Fruit fly (Drosophila melanogaster) whole organism, embryonic: ENCODE data around the gene fit.

Source experiments
- Ada2b ChIP-seq: fragments of 200-800 bp; sonication (Bioruptor generic); IDR thresholded peaks from 2 replicates; pipeline ENCODE4 v1.3.6; 2022; ENCODE audit warnings: missing biosample characterization, missing genetic modification characterization
- B-H2 ChIP-seq: fragments of 200-800 bp; sonication (Bioruptor generic); optimal IDR thresholded peaks from 2 replicates; lab custom pipeline; 2018; ENCODE audit warnings: missing biosample characterization, mild to moderate bottlenecking, missing genetic modification characterization
- CG10366 ChIP-seq: fragments of 200-800 bp; sonication (Bioruptor generic); IDR thresholded peaks from 2 replicates; pipeline ENCODE4 v1.3.6; 2022; ENCODE audit warnings: missing biosample characterization, missing genetic modification characterization
- CG11695 ChIP-seq: fragments of 200-800 bp; sonication (Bioruptor generic); IDR thresholded peaks from 3 replicates; pipeline ENCODE4 v1.3.6; 2022; ENCODE audit warnings: missing biosample characterization, missing genetic modification characterization
- CG11696 ChIP-seq: fragments of 200-800 bp; sonication (Bioruptor generic); IDR thresholded peaks from 2 replicates; pipeline ENCODE4 v1.3.6; 2022; ENCODE audit warnings: missing biosample characterization, missing genetic modification characterization
- CG15696 ChIP-seq: fragments of 200-800 bp; sonication (Bioruptor generic); optimal IDR thresholded peaks from 2 replicates; lab custom pipeline; 2019; ENCODE audit warnings: missing biosample characterization, mild to moderate bottlenecking, missing genetic modification characterization, moderate library complexity
- CG1603 ChIP-seq: fragments of 200-800 bp; sonication (Bioruptor generic); optimal IDR thresholded peaks from 2 replicates; lab custom pipeline; 2019; ENCODE audit warnings: missing biosample characterization, mild to moderate bottlenecking, missing genetic modification characterization, moderate library complexity
- CG18764 ChIP-seq: fragments of 200-800 bp; sonication (Bioruptor generic); optimal IDR thresholded peaks from 3 replicates; lab custom pipeline; 2016; ENCODE audit warnings: missing biosample characterization, missing genetic modification characterization
- CG2875 ChIP-seq: fragments of 200-800 bp; sonication (Bioruptor generic); optimal IDR thresholded peaks from 2 replicates; lab custom pipeline; 2017; ENCODE audit warnings: missing biosample characterization, mild to moderate bottlenecking, missing genetic modification characterization, missing genetic modification reagents
- CG31365 ChIP-seq: fragments of 200-800 bp; sonication (Bioruptor generic); optimal IDR thresholded peaks from 2 replicates; lab custom pipeline; 2018; ENCODE audit warnings: missing biosample characterization, mild to moderate bottlenecking, missing genetic modification characterization
- CG3281 ChIP-seq: fragments of 200-800 bp; sonication (Bioruptor generic); optimal IDR thresholded peaks from 3 replicates; lab custom pipeline; 2017; ENCODE audit warnings: missing biosample characterization, mild to moderate bottlenecking, missing genetic modification characterization
- CG34422 ChIP-seq: fragments of 200-800 bp; sonication (Bioruptor generic); IDR thresholded peaks from 3 replicates; pipeline ENCODE4 v1.3.6; 2022; ENCODE audit warnings: missing biosample characterization, missing genetic modification characterization
- CG3838 ChIP-seq: fragments of 200-800 bp; sonication (Bioruptor generic); optimal IDR thresholded peaks from 3 replicates; lab custom pipeline; 2016; ENCODE audit warnings: missing biosample characterization, missing genetic modification characterization
- CG4328 ChIP-seq: fragments of 200-800 bp; sonication (Bioruptor generic); optimal IDR thresholded peaks from 3 replicates; lab custom pipeline; 2017; ENCODE audit warnings: missing biosample characterization, missing genetic modification reagents, missing genetic modification characterization
- CG4617 ChIP-seq: fragments of 200-800 bp; sonication (Bioruptor generic); optimal IDR thresholded peaks from 3 replicates; lab custom pipeline; 2016; ENCODE audit warnings: missing biosample characterization, missing genetic modification characterization, borderline replicate concordance
- CG7556 ChIP-seq: fragments of 200-800 bp; sonication (Bioruptor generic); optimal IDR thresholded peaks from 2 replicates; lab custom pipeline; 2017; ENCODE audit warnings: missing biosample characterization, mild to moderate bottlenecking, missing genetic modification characterization
- CG8290 ChIP-seq, 3 experiments: fragments of 200-800 bp; sonication (Bioruptor generic); optimal IDR thresholded peaks; 2 replicates each; lab custom pipeline; 2016 to 2019; ENCODE audit warnings: missing biosample characterization in 3 of 3, missing genetic modification characterization in 3 of 3, mild to moderate bottlenecking in 2 of 3, moderate library complexity in 1 of 3
- CG8478 ChIP-seq: fragments of >200 bp; optimal IDR thresholded peaks from 2 replicates; lab custom pipeline; 2018
- Camta ChIP-seq: fragments of 200-800 bp; sonication (Bioruptor generic); optimal IDR thresholded peaks from 2 replicates; lab custom pipeline; 2016; ENCODE audit warnings: missing biosample characterization, missing genetic modification characterization
- Chrac-16 ChIP-seq: fragments of 200-800 bp; sonication (Bioruptor generic); optimal IDR thresholded peaks from 3 replicates; lab custom pipeline; 2016; ENCODE audit warnings: missing biosample characterization, missing genetic modification characterization
- CkIIα-i1 ChIP-seq: fragments of 200-800 bp; sonication (Bioruptor generic); IDR thresholded peaks from 2 replicates; pipeline ENCODE4 v1.3.6; 2022; ENCODE audit warnings: missing biosample characterization, missing genetic modification characterization
- Dip3 ChIP-seq: fragments of 200-800 bp; sonication (Bioruptor generic); optimal IDR thresholded peaks from 3 replicates; lab custom pipeline; 2016; ENCODE audit warnings: missing biosample characterization, missing genetic modification characterization
- Elba2 ChIP-seq: fragments of 200-800 bp; sonication (Bioruptor generic); optimal IDR thresholded peaks from 3 replicates; lab custom pipeline; 2016; ENCODE audit warnings: missing biosample characterization, missing genetic modification characterization
- Fer2 ChIP-seq: fragments of 200-800 bp; sonication (Bioruptor generic); optimal IDR thresholded peaks from 2 replicates; lab custom pipeline; 2018; ENCODE audit warnings: missing biosample characterization, mild to moderate bottlenecking, missing genetic modification characterization, moderate library complexity
- HLH3B ChIP-seq: fragments of 200-800 bp; sonication (Bioruptor generic); IDR thresholded peaks from 2 replicates; pipeline ENCODE4 v1.3.6; 2022; ENCODE audit warnings: missing biosample characterization, missing genetic modification characterization
- HmgZ ChIP-seq: fragments of 200-800 bp; sonication (Bioruptor generic); optimal IDR thresholded peaks from 2 replicates; lab custom pipeline; 2018; ENCODE audit warnings: missing biosample characterization, mild to moderate bottlenecking, missing genetic modification characterization
- Kr ChIP-seq: fragments of 200-800 bp; sonication (Bioruptor generic); optimal IDR thresholded peaks from 2 replicates; lab custom pipeline; 2017; ENCODE audit warnings: missing biosample characterization, mild to moderate bottlenecking, missing genetic modification characterization
- MBD-R2 ChIP-seq: fragments of 200-800 bp; sonication (Bioruptor generic); IDR thresholded peaks from 2 replicates; pipeline ENCODE4 v1.3.6; 2022; ENCODE audit warnings: missing biosample characterization, missing genetic modification characterization
- MTF-1 ChIP-seq: fragments of 200-800 bp; sonication (Bioruptor generic); optimal IDR thresholded peaks from 2 replicates; lab custom pipeline; 2018; ENCODE audit warnings: missing biosample characterization, mild to moderate bottlenecking, missing genetic modification characterization, borderline replicate concordance
- NFAT ChIP-seq: fragments of 200-800 bp; sonication (Bioruptor generic); IDR thresholded peaks from 2 replicates; pipeline ENCODE4 v1.3.6; 2022; ENCODE audit warnings: missing biosample characterization, missing genetic modification characterization
- Sox100B ChIP-seq: fragments of 200-800 bp; sonication (Bioruptor generic); optimal IDR thresholded peaks from 3 replicates; lab custom pipeline; 2018; ENCODE audit warnings: missing biosample characterization, mild to moderate bottlenecking, missing genetic modification characterization
- Sry-δ ChIP-seq: fragments of 200-800 bp; sonication (Bioruptor generic); optimal IDR thresholded peaks from 2 replicates; lab custom pipeline; 2016; ENCODE audit warnings: missing biosample characterization, missing genetic modification characterization
- TFAM ChIP-seq: fragments of 200-800 bp; sonication (Bioruptor generic); optimal IDR thresholded peaks from 2 replicates; lab custom pipeline; 2017; ENCODE audit warnings: missing biosample characterization, missing genetic modification characterization, inconsistent platforms
- ab ChIP-seq: fragments of 200-800 bp; sonication (Bioruptor generic); optimal IDR thresholded peaks from 2 replicates; lab custom pipeline; 2016; ENCODE audit warnings: missing biosample characterization, missing genetic modification characterization
- bab2 ChIP-seq: fragments of 200-800 bp; sonication (Bioruptor generic); optimal IDR thresholded peaks from 2 replicates; lab custom pipeline; 2016; ENCODE audit warnings: missing biosample characterization, missing genetic modification characterization
- cg ChIP-seq: fragments of 200-800 bp; sonication (Bioruptor generic); optimal IDR thresholded peaks from 3 replicates; lab custom pipeline; 2019; ENCODE audit warnings: missing biosample characterization, mild to moderate bottlenecking, missing genetic modification characterization, moderate library complexity
- dmrt11E ChIP-seq: fragments of 200-800 bp; sonication (Bioruptor generic); optimal IDR thresholded peaks from 3 replicates; lab custom pipeline; 2018; ENCODE audit warnings: missing biosample characterization, mild to moderate bottlenecking, missing genetic modification characterization, moderate library complexity
- fu2 ChIP-seq: fragments of 200-800 bp; sonication (Bioruptor generic); optimal IDR thresholded peaks from 2 replicates; lab custom pipeline; 2016; ENCODE audit warnings: missing biosample characterization, missing genetic modification characterization
- her ChIP-seq: fragments of 200-800 bp; sonication (Bioruptor generic); optimal IDR thresholded peaks from 2 replicates; lab custom pipeline; 2016; ENCODE audit warnings: missing biosample characterization, missing genetic modification characterization
- hth ChIP-seq: fragments of >200 bp; optimal IDR thresholded peaks from 2 replicates; lab custom pipeline; 2017; ENCODE audit warnings: inconsistent platforms
- insv ChIP-seq, 2 experiments: fragments of 200-800 bp; sonication (Bioruptor generic); optimal IDR thresholded peaks; 3 replicates each; lab custom pipeline; 2016 to 2018; ENCODE audit warnings: missing biosample characterization in 2 of 2, missing genetic modification characterization in 2 of 2
- kni ChIP-seq: fragments of 200-800 bp; sonication (Bioruptor generic); optimal IDR thresholded peaks from 3 replicates; lab custom pipeline; 2017; ENCODE audit warnings: mild to moderate bottlenecking, missing biosample characterization, missing genetic modification reagents, missing genetic modification characterization
- lab ChIP-seq: fragments of 200-800 bp; sonication (Bioruptor generic); optimal IDR thresholded peaks from 3 replicates; lab custom pipeline; 2017; ENCODE audit warnings: missing biosample characterization, missing genetic modification characterization, mild to moderate bottlenecking, moderate library complexity, missing genetic modification reagents
- lov ChIP-seq, 2 experiments: fragments of 200-800 bp in 1 of 2; fragments of >200 bp in 1 of 2; sonication (Bioruptor generic) in 1 of 2; IDR thresholded peaks in 1 of 2; optimal IDR thresholded peaks in 1 of 2; 2 replicates in 1 of 2; 3 replicates in 1 of 2; pipeline versions ENCODE4 v1.3.6 to Lab custom; 2017 to 2022; ENCODE audit warnings: missing biosample characterization in 1 of 2, missing genetic modification characterization in 1 of 2
- nmo ChIP-seq: fragments of 200-800 bp; sonication (Bioruptor generic); optimal IDR thresholded peaks from 2 replicates; lab custom pipeline; 2018; ENCODE audit warnings: missing biosample characterization, mild to moderate bottlenecking, missing genetic modification characterization, moderate library complexity
- pnt ChIP-seq: fragments of 200-800 bp; sonication (Bioruptor generic); optimal IDR thresholded peaks from 3 replicates; lab custom pipeline; 2016; ENCODE audit warnings: missing biosample characterization, missing genetic modification characterization
- psq ChIP-seq: fragments of 200-800 bp; sonication (Bioruptor generic); optimal IDR thresholded peaks from 2 replicates; lab custom pipeline; 2017; ENCODE audit warnings: missing biosample characterization, missing genetic modification characterization
- toy ChIP-seq: fragments of 200-800 bp; sonication (Bioruptor generic); IDR thresholded peaks from 2 replicates; pipeline ENCODE4 v1.3.6; 2022; ENCODE audit warnings: missing biosample characterization, missing genetic modification characterization

fit gene

DNA sequence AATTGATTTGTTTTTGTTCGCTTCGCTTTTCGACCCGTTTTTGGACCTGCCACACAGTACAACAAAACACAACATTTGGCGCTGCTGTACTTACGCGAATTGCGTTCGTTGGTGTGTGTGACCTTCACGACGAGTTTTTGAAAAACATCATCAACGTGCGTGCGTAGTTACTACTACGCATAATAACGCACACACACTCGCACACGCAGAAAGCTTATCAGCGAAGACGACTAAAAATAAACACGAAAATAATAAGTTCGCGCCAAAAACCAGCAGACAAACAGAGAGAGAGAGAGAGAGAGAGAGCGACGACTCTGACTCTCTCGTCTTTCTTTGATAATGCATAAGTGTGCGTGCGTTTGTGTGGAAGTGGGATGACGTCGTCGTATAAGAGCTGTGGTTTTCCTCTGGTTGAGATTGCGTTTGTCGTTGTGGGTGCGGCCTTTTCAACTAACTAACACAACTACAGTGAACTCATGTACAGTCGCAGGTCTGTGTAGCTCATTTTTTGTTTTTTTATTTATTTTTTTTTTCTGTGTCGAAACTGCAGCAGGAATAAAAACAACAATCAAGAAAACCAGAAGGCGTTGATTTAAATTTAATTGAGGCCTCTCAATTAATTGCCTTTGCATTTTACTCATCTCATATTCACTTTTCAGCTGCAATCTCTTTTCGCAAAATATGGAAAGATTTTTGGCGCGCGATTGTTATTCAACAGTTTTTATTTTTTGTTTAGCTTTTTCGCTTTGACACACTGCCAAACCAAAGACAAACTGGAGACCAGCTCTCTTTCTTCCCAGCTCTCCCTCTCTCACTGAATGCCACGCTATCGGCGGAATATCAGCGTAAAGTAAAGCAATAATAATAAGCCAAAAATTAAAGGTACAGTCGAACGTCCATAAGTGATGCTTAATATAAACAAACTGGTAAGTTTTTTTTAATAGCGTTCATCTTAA is 30.4 kb downstream of the fit start (continued):
- TF ChIP-seq lov (optimal IDR thresholded peaks at IDR 0.05; lab: Kevin White, UChicago) (no peak), lov (GFP tag; IDR thresholded peaks at IDR 0.05; lab: Robert Waterston, UW) (0 out of 3 replicates have a peak, but pooled peaks have one; percentile 70), Elba2 (no peak), Kr (GFP tag; lab: Kevin White, UChicago) (no peak), pnt (GFP tag; lab: Kevin White, UChicago) (no peak), CG3838 (GFP tag; lab: Kevin White, UChicago) (no peak), cg (GFP tag; lab: Kevin White, UChicago) (peak; percentile 96), CkIIα-i1 (no peak), MBD-R2 (GFP tag; lab: Robert Waterston, UW) (no peak), CG8290 (GFP tag; optimal IDR thresholded peaks at IDR 0.05; lab: Kevin White, UChicago) (no peak), CG8290 (tag; optimal IDR thresholded peaks at IDR 0.05; lab: Kevin White, UChicago) (peak in 1 of 2 experiments; percentile 37), her (GFP tag; lab: Kevin White, UChicago) (peak; percentile 23), ab (no peak), Fer2 (tag; lab: Kevin White, UChicago) (no peak), CG11695 (0 out of 3 replicates have a peak, but pooled peaks have one; percentile 7), TFAM (no peak), CG4617 (GFP tag; lab: Kevin White, UChicago) (no peak), nmo (GFP tag; lab: Kevin White, UChicago) (no peak), NFAT (GFP tag; lab: Robert Waterston, UW) (no peak), insv (GFP tag; optimal IDR thresholded peaks at IDR 0.05; lab: Kevin White, UChicago) (peak in 1 of 2 experiments; percentile 60), kni (GFP tag; lab: Kevin White, UChicago) (no peak), CG7556 (GFP tag; lab: Kevin White, UChicago) (no peak), Sox100B (GFP tag; lab: Kevin White, UChicago) (peak; percentile 5), CG31365 (tag; lab: Kevin White, UChicago) (no peak), Camta (GFP tag; lab: Kevin White, UChicago) (no peak), toy (GFP tag; lab: Robert Waterston, UW) (no peak), CG18764 (GFP tag; lab: Kevin White, UChicago) (no peak), CG2875 (no peak), HLH3B (GFP tag; lab: Robert Waterston, UW) (no peak), bab2 (no peak), CG34422 (GFP tag; lab: Robert Waterston, UW) (peak; percentile 46; the same call in 1 of the 3 replicates), lab (GFP tag; lab: Kevin White, UChicago) (peak; percentile 55), hth (no peak), CG11696 (no peak), Chrac-16 (GFP tag; lab: Kevin White, UChicago) (peak; percentile 1), CG15696 (tag; lab: Kevin White, UChicago) (no peak), CG8478 (lab: Kevin White, UChicago) (no peak), CG3281 (GFP tag; lab: Kevin White, UChicago) (peak; percentile 17), MTF-1 (GFP tag; lab: Kevin White, UChicago) (peak; percentile 15), fu2 (no peak), B-H2 (no peak), dmrt11E (no peak), Sry-δ (no peak), HmgZ (tag; lab: Kevin White, UChicago) (peak; percentile 30), CG1603 (tag; lab: Kevin White, UChicago) (peak; percentile 0), CG4328 (GFP tag; lab: Kevin White, UChicago) (no peak), Dip3 (GFP tag; lab: Kevin White, UChicago) (no peak), CG10366 (GFP tag; lab: Robert Waterston, UW) (no peak), Ada2b (GFP tag; lab: Robert Waterston, UW) (no peak), psq (peak; percentile 70)
